Fruit fly (Drosophila melanogaster): ENCODE results near the gene CG7049.

DNA sequence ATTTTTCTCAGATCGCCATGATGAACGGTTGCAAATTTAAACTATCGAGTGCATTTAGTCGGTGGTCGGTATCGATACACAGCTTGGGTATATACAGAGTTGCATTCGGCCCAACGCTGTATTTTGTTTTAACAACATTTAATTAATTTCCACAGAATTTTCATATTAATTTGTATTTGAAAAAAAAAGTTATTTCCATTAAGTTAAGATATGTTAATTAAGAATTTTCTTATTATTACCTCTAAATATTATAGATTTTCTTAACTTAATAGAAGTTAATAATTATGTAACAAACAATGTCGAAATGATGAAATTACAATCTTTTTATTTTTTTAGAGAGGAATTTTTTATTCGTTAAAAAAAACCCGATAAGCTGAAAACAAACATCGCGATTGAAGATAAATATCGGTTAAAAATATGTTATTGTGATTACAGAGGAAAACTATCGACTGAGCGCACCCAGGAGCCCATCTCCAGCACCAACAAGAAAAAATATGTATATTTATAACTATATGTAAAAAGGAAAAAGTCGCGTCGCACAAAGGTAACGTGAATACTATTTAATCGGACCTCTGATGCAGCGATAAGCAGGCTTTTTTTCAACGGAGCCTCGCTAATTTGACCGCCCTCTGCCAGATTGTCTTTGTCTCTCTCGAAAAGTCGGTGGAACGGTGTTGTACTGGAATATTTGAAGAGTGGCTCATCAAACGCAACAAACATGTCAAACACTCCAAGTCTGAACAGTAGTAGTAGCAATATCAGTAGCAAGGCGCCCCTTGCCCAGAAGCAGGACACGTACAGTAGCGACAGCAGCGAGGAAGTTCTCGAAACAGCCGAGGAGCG lies 23.9 kb upstream of the CG7049 start, which contains the start of the genes rno and mri:
- TF ChIP-seq CG8478 (optimal IDR thresholded peaks at IDR 0.05) (no peak), CTCF (optimal IDR thresholded peaks at IDR 0.05) (no peak)
